Worm (Caenorhabditis elegans) whole organism, young adult: ENCODE data around the gene Y60C6A.2.

ENCODE experiments used
- B0336.3 ChIP-seq: fragments of 200-800 bp; sonication (Bioruptor generic); IDR thresholded peaks from 2 replicates; pipeline ENCODE4 v1.3.6; 2022; ENCODE audit warnings: missing genetic modification characterization, missing compliant biosample characterization
- C06A6.2 ChIP-seq: fragments of 200-800 bp; sonication (Bioruptor generic); conservative IDR thresholded peaks from 2 replicates; pipeline ENCODE4 v1.3.6; 2022; ENCODE audit warnings: missing genetic modification characterization, missing compliant biosample characterization
- F23B12.7 ChIP-seq: sonication (generic microtip); optimal IDR thresholded peaks from 2 replicates; lab custom pipeline; 2017; ENCODE audit warnings: missing genetic modification characterization, mild to moderate bottlenecking, missing compliant biosample characterization, antibody characterized with exemption, moderate library complexity; ENCODE audit not compliant: insufficient read depth
- F37B4.10 ChIP-seq: fragments of 200-800 bp; sonication (Bioruptor generic); IDR thresholded peaks from 2 replicates; pipeline ENCODE4 v1.3.6; 2022; ENCODE audit warnings: missing genetic modification characterization, missing compliant biosample characterization
- F39B2.1 ChIP-seq: fragments of 200-800 bp; sonication (Bioruptor generic); IDR thresholded peaks from 2 replicates; pipeline ENCODE4 v1.3.6; 2022; ENCODE audit warnings: missing genetic modification reagents, missing genetic modification characterization, missing compliant biosample characterization
- F57A8.1 ChIP-seq: fragments of 200-800 bp; sonication (Bioruptor generic); optimal IDR thresholded peaks from 2 replicates; lab custom pipeline; 2018; ENCODE audit warnings: mild to moderate bottlenecking, missing genetic modification characterization, moderate library complexity, missing compliant biosample characterization
- K12H6.12 ChIP-seq: fragments of 200-800 bp; sonication (Bioruptor generic); optimal IDR thresholded peaks from 2 replicates; lab custom pipeline; 2018; ENCODE audit warnings: mild to moderate bottlenecking, missing genetic modification characterization, missing compliant biosample characterization
- Y56A3A.18 ChIP-seq: fragments of 200-800 bp; sonication (Bioruptor generic); IDR thresholded peaks from 2 replicates; pipeline ENCODE4 v1.3.6; 2022; ENCODE audit warnings: missing genetic modification reagents, missing genetic modification characterization, missing compliant biosample characterization
- Y67H2A.10 ChIP-seq: fragments of 200-800 bp; sonication (Bioruptor generic); conservative IDR thresholded peaks from 2 replicates; pipeline ENCODE4 v1.3.6; 2022; ENCODE audit warnings: missing genetic modification reagents, missing genetic modification characterization, missing compliant biosample characterization
- Y79H2A.3 ChIP-seq: fragments of 200-800 bp; sonication (Bioruptor generic); conservative IDR thresholded peaks from 2 replicates; pipeline ENCODE4 v1.3.6; 2022; ENCODE audit warnings: missing genetic modification reagents, missing genetic modification characterization, missing compliant biosample characterization
- atf-7 ChIP-seq: sonication (generic microtip); optimal IDR thresholded peaks from 2 replicates; lab custom pipeline; 2017; ENCODE audit warnings: mild to moderate bottlenecking, missing genetic modification characterization, missing compliant biosample characterization
- bed-2 ChIP-seq: fragments of 200-800 bp; sonication (Bioruptor generic); IDR thresholded peaks from 2 replicates; pipeline ENCODE4 v1.3.6; 2022; ENCODE audit warnings: missing genetic modification reagents, missing genetic modification characterization, missing compliant biosample characterization
- cebp-1 ChIP-seq, 2 experiments: fragments of 200-800 bp in 1 of 2; sonication (Bioruptor generic) in 1 of 2; sonication (generic microtip) in 1 of 2; IDR thresholded peaks in 1 of 2; optimal IDR thresholded peaks in 1 of 2; 2 replicates each; pipeline versions ENCODE4 v1.3.6 to Lab custom; 2017 to 2022; ENCODE audit warnings: missing compliant biosample characterization in 2 of 2, missing genetic modification characterization in 2 of 2, mild to moderate bottlenecking in 1 of 2, missing genetic modification reagents in 1 of 2, moderate library complexity in 1 of 2
- ceh-27 ChIP-seq: fragments of 200-800 bp; sonication (Bioruptor generic); optimal IDR thresholded peaks from 2 replicates; lab custom pipeline; 2018; ENCODE audit warnings: mild to moderate bottlenecking, missing genetic modification characterization, moderate library complexity, missing compliant biosample characterization
- ceh-79 ChIP-seq: sonication (generic microtip); optimal IDR thresholded peaks from 2 replicates; lab custom pipeline; 2017; ENCODE audit warnings: mild to moderate bottlenecking, missing genetic modification characterization, missing compliant biosample characterization
- ceh-91 ChIP-seq: fragments of 200-800 bp; sonication (Bioruptor generic); IDR thresholded peaks from 2 replicates; pipeline ENCODE4 v1.3.6; 2022; ENCODE audit warnings: missing genetic modification reagents, missing genetic modification characterization, missing compliant biosample characterization
- chd-7 ChIP-seq: sonication (generic microtip); optimal IDR thresholded peaks from 2 replicates; lab custom pipeline; 2016; ENCODE audit warnings: mild to moderate bottlenecking, missing genetic modification characterization, moderate library complexity, missing compliant biosample characterization
- dpff-1 ChIP-seq: sonication (generic microtip); optimal IDR thresholded peaks from 2 replicates; lab custom pipeline; 2017; ENCODE audit warnings: mild to moderate bottlenecking, missing genetic modification characterization, missing compliant biosample characterization
- egl-18 ChIP-seq: fragments of 200-800 bp; sonication (Bioruptor generic); IDR thresholded peaks from 2 replicates; pipeline ENCODE4 v1.3.6; 2022; ENCODE audit warnings: missing genetic modification reagents, missing genetic modification characterization, missing compliant biosample characterization
- egl-44 ChIP-seq: fragments of 200-800 bp; sonication (Bioruptor generic); IDR thresholded peaks from 2 replicates; pipeline ENCODE4 v1.3.6; 2022; ENCODE audit warnings: missing genetic modification reagents, missing genetic modification characterization, missing compliant biosample characterization
- ets-4 ChIP-seq: fragments of 200-800 bp; sonication (Bioruptor generic); optimal IDR thresholded peaks from 2 replicates; lab custom pipeline; 2018; ENCODE audit warnings: mild to moderate bottlenecking, missing genetic modification characterization, missing compliant biosample characterization
- fkh-3 ChIP-seq: sonication (generic microtip); optimal IDR thresholded peaks from 2 replicates; lab custom pipeline; 2016; ENCODE audit warnings: mild to moderate bottlenecking, missing genetic modification characterization, missing compliant biosample characterization
- hmg-1.2 ChIP-seq: fragments of 200-800 bp; sonication (Bioruptor generic); IDR thresholded peaks from 2 replicates; pipeline ENCODE4 v1.3.6; 2022; ENCODE audit warnings: missing genetic modification reagents, missing genetic modification characterization, missing compliant biosample characterization
- hmg-20 ChIP-seq: fragments of 200-800 bp; sonication (Bioruptor generic); IDR thresholded peaks from 2 replicates; pipeline ENCODE4 v1.3.6; 2022; ENCODE audit warnings: missing genetic modification reagents, missing genetic modification characterization, missing compliant biosample characterization
- lag-1 ChIP-seq: fragments of 200-800 bp; sonication (Bioruptor generic); IDR thresholded peaks from 2 replicates; pipeline ENCODE4 v1.3.6; 2022; ENCODE audit warnings: missing genetic modification reagents, missing genetic modification characterization, missing compliant biosample characterization
- let-607 ChIP-seq, 2 experiments: fragments of 200-800 bp in 1 of 2; sonication (Bioruptor generic) in 1 of 2; sonication (generic microtip) in 1 of 2; optimal IDR thresholded peaks; 2 replicates each; lab custom pipeline; 2016 to 2018; ENCODE audit warnings: mild to moderate bottlenecking in 2 of 2, missing compliant biosample characterization in 2 of 2, missing genetic modification characterization in 2 of 2, moderate library complexity in 2 of 2, missing genotype in 1 of 2
- lin-35 ChIP-seq, 3 experiments: fragments of 150-350 bp in 2 of 3; sonication (generic microtip) in 1 of 3; optimal IDR thresholded peaks; 2 replicates each; lab custom pipeline; 2014 to 2018; ENCODE audit warnings: missing biosample characterization in 3 of 3, missing genetic modification characterization in 3 of 3, missing genetic modification reagents in 3 of 3
- lin-54 ChIP-seq: fragments of 200-800 bp; sonication (Bioruptor generic); optimal IDR thresholded peaks from 2 replicates; lab custom pipeline; 2018; ENCODE audit warnings: mild to moderate bottlenecking, missing genetic modification characterization, missing compliant biosample characterization
- lir-1 ChIP-seq: fragments of 200-800 bp; sonication (Bioruptor generic); conservative IDR thresholded peaks from 2 replicates; pipeline ENCODE4 v1.3.6; 2022; ENCODE audit warnings: missing genetic modification reagents, missing genetic modification characterization, missing compliant biosample characterization
- lsy-27 ChIP-seq: sonication (generic microtip); optimal IDR thresholded peaks from 2 replicates; lab custom pipeline; 2017; ENCODE audit warnings: missing genetic modification characterization, mild to moderate bottlenecking, missing compliant biosample characterization, antibody characterized with exemption, missing genotype, borderline replicate concordance; ENCODE audit not compliant: insufficient read depth
- madf-10 ChIP-seq: sonication (generic microtip); optimal IDR thresholded peaks from 2 replicates; lab custom pipeline; 2016; ENCODE audit warnings: mild to moderate bottlenecking, missing genetic modification characterization, missing compliant biosample characterization
- madf-3 ChIP-seq: fragments of 200-800 bp; sonication (Bioruptor generic); IDR thresholded peaks from 2 replicates; pipeline ENCODE4 v1.3.6; 2022; ENCODE audit warnings: missing genetic modification reagents, missing genetic modification characterization, missing compliant biosample characterization
- mel-28 ChIP-seq: sonication (generic microtip); optimal IDR thresholded peaks from 2 replicates; lab custom pipeline; 2016; ENCODE audit warnings: borderline replicate concordance, mild to moderate bottlenecking, missing genetic modification characterization, missing compliant biosample characterization
- mes-4 ChIP-seq: sonication (generic microtip); optimal IDR thresholded peaks from 2 replicates; lab custom pipeline; 2016; ENCODE audit warnings: missing genotype, missing genetic modification characterization, missing compliant biosample characterization
- pbrm-1 ChIP-seq: fragments of 200-800 bp; sonication (Bioruptor generic); IDR thresholded peaks from 2 replicates; pipeline ENCODE4 v1.3.6; 2022; ENCODE audit warnings: missing genetic modification reagents, missing genetic modification characterization, missing compliant biosample characterization
- rec-8 ChIP-seq, 2 experiments: sonication (generic microtip); optimal IDR thresholded peaks; 2 replicates each; lab custom pipeline; 2016; ENCODE audit warnings: mild to moderate bottlenecking in 2 of 2, missing genetic modification characterization in 2 of 2, missing genetic modification reagents in 2 of 2, missing genotype in 2 of 2, missing biosample characterization in 1 of 2, missing compliant biosample characterization in 1 of 2, moderate library complexity in 1 of 2
- repo-1 ChIP-seq: sonication (generic microtip); optimal IDR thresholded peaks from 2 replicates; lab custom pipeline; 2017; ENCODE audit warnings: mild to moderate bottlenecking, missing genetic modification characterization, missing compliant biosample characterization
- rpc-1 ChIP-seq, 2 experiments: fragments of 150-350 bp in 1 of 2; sonication (generic microtip) in 1 of 2; optimal IDR thresholded peaks; 2 replicates each; lab custom pipeline; 2014 to 2018; ENCODE audit warnings: missing biosample characterization in 1 of 2, missing genetic modification characterization in 1 of 2, missing genetic modification reagents in 1 of 2, missing genotype in 1 of 2
- sdz-38 ChIP-seq: sonication (generic microtip); optimal IDR thresholded peaks from 2 replicates; lab custom pipeline; 2016; ENCODE audit warnings: missing genotype, missing genetic modification characterization, missing compliant biosample characterization
- snpc-1.3 ChIP-seq: sonication (generic microtip); optimal IDR thresholded peaks from 2 replicates; lab custom pipeline; 2017; ENCODE audit warnings: missing genetic modification characterization, mild to moderate bottlenecking, missing compliant biosample characterization, antibody characterized with exemption, moderate library complexity, missing genotype, missing genetic modification reagents; ENCODE audit not compliant: insufficient read depth
- sptf-2 ChIP-seq: fragments of 200-800 bp; sonication (Bioruptor generic); optimal IDR thresholded peaks from 2 replicates; lab custom pipeline; 2018; ENCODE audit warnings: mild to moderate bottlenecking, missing genetic modification characterization, missing compliant biosample characterization
- unc-62 ChIP-seq: fragments of 150-350 bp; optimal IDR thresholded peaks from 2 replicates; lab custom pipeline; 2014; ENCODE audit warnings: missing biosample characterization, missing genetic modification reagents, missing genetic modification characterization
- zim-3 ChIP-seq: sonication (generic microtip); optimal IDR thresholded peaks from 2 replicates; lab custom pipeline; 2017; ENCODE audit warnings: mild to moderate bottlenecking, missing genetic modification characterization, moderate library complexity, missing compliant biosample characterization
- ztf-22 ChIP-seq: fragments of 200-800 bp; sonication (Bioruptor generic); optimal IDR thresholded peaks from 2 replicates; lab custom pipeline; 2018; ENCODE audit warnings: mild to moderate bottlenecking, missing genetic modification characterization, moderate library complexity, missing compliant biosample characterization
- ztf-3 ChIP-seq: fragments of 200-800 bp; sonication (Bioruptor generic); optimal IDR thresholded peaks from 2 replicates; lab custom pipeline; 2018; ENCODE audit warnings: mild to moderate bottlenecking, missing genetic modification characterization, missing compliant biosample characterization

The Y60C6A.2 gene

DNA sequence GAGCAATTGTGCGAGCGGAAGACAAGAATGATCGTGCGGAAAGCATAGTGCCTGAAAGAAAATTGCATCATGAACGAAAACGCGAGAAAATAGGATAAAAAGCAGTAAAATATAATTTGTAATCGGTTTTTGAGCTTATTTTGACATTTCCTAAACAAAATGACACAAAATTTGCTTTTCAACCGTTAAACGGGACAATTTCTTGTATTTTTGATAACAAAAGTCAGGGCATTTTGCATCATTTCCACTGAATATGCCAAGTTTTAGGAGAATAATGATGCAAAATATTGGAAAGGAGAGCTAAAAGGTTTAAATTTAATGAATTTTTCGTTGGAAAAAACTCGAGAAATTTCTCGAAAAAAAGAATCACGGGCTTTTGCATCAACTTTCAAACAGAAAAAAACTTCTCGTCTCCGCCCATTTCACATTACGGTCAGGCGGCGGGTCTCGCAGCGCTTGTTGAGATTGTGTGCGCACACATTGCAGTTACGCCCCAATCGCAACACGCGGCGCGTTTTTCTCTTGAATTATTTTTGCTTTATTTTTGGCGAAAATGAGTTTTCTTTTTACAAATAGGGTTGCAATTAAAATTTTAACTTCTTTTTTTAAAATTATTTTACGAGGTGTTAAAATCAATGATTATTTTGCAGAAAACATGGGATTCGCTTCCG lies 41.6 kb upstream of the Y60C6A.2 start, which contains the start of the genes hsp-6 and C37H5.5 (continued):
- TF ChIP-seq lin-35 (GFP tag; optimal IDR thresholded peaks at IDR 0.05; lab: Kevin White, UChicago) = peak in 1 of 3 experiments; percentile 42
- TF ChIP-seq C06A6.2 (GFP tag; lab: Robert Waterston, UW) = peak; percentile 68; the same call in 1 of the 2 replicates
- TF ChIP-seq repo-1 (tag; lab: Kevin White, UChicago) = no peak
- TF ChIP-seq zim-3 (tag; lab: Kevin White, UChicago) = no peak
- no peak for TF ChIP-seq ztf-22
- TF ChIP-seq ceh-79 (tag; lab: Kevin White, UChicago) = no peak
- TF ChIP-seq K12H6.12 = peak; percentile 22
- no peak for TF ChIP-seq egl-18 (GFP tag; lab: Robert Waterston, UW)
- TF ChIP-seq cebp-1 (GFP tag; IDR thresholded peaks at IDR 0.05; lab: Robert Waterston, UW) = peak; percentile 46; the same call in 1 of the 2 replicates
- TF ChIP-seq cebp-1 (tag; optimal IDR thresholded peaks at IDR 0.05; lab: Kevin White, UChicago) = peak; percentile 82
- TF ChIP-seq Y67H2A.10 = no peak
- TF ChIP-seq ztf-3 (GFP tag; lab: Kevin White, UChicago) = no peak
- TF ChIP-seq unc-62 (GFP tag; lab: Kevin White, UChicago) = no peak
- TF ChIP-seq let-607 (tag; optimal IDR thresholded peaks at IDR 0.05; lab: Kevin White, UChicago) = peak in 1 of 2 experiments; percentile 32
- TF ChIP-seq lag-1 (GFP tag; lab: Robert Waterston, UW) = no peak
- TF ChIP-seq B0336.3 (GFP tag; lab: Robert Waterston, UW) = peak; percentile 79
- peak; percentile 55 for TF ChIP-seq snpc-1.3
- TF ChIP-seq mes-4 (tag; lab: Kevin White, UChicago) = no peak
- TF ChIP-seq lir-1 (GFP tag; lab: Robert Waterston, UW) = peak; percentile 78
- TF ChIP-seq rpc-1 (optimal IDR thresholded peaks at IDR 0.05; lab: Kevin White, UChicago) = peak; percentile 43
- TF ChIP-seq rpc-1 (tag; optimal IDR thresholded peaks at IDR 0.05; lab: Kevin White, UChicago) = no peak
- no peak for TF ChIP-seq mel-28
- TF ChIP-seq hmg-20 = no peak
- TF ChIP-seq F57A8.1 = no peak
- TF ChIP-seq ceh-91 (GFP tag; lab: Robert Waterston, UW) = peak; percentile 59; the same call in 1 of the 2 replicates
- peak; percentile 90 for TF ChIP-seq F23B12.7
- TF ChIP-seq lin-54 (GFP tag; lab: Kevin White, UChicago) = peak; percentile 80
- TF ChIP-seq sdz-38 = no peak
- TF ChIP-seq ets-4 (GFP tag; lab: Kevin White, UChicago) = no peak
- no peak for TF ChIP-seq lsy-27 (tag; lab: Kevin White, UChicago)
- no peak for TF ChIP-seq F37B4.10
- TF ChIP-seq sptf-2 (GFP tag; lab: Kevin White, UChicago) = no peak
- peak; percentile 73 for TF ChIP-seq ceh-27
- TF ChIP-seq Y79H2A.3 = no peak
- TF ChIP-seq Y56A3A.18 = no peak
- no peak for TF ChIP-seq madf-3
- no peak for TF ChIP-seq chd-7
- TF ChIP-seq egl-44 (GFP tag; lab: Robert Waterston, UW) = no peak
- no peak for TF ChIP-seq atf-7 (tag; lab: Kevin White, UChicago)
- no peak for TF ChIP-seq F39B2.1 (GFP tag; lab: Robert Waterston, UW)
- no peak for TF ChIP-seq dpff-1 (tag; lab: Kevin White, UChicago)
- TF ChIP-seq pbrm-1 (GFP tag; lab: Robert Waterston, UW) = peak; percentile 85
- no peak for TF ChIP-seq bed-2 (GFP tag; lab: Robert Waterston, UW)
- no peak for TF ChIP-seq rec-8 (tag; optimal IDR thresholded peaks at IDR 0.05; lab: Kevin White, UChicago)
- peak; percentile 70 for TF ChIP-seq hmg-1.2 (GFP tag; lab: Robert Waterston, UW)
- TF ChIP-seq madf-10 (tag; lab: Kevin White, UChicago) = peak; percentile 56
- TF ChIP-seq fkh-3 (tag; lab: Kevin White, UChicago) = no peak
